Worm (Caenorhabditis elegans) whole organism, L3 larva: Measurements from ENCODE around the gene M04G7.1.

ENCODE experiments used
- ama-1 ChIP-seq: fragments of 150-350 bp; optimal IDR thresholded peaks from 2 replicates; lab custom pipeline; 2018
- nhr-12 ChIP-seq: fragments of 150-350 bp; optimal IDR thresholded peaks from 2 replicates; lab custom pipeline; 2014; ENCODE audit warnings: missing biosample characterization, missing genetic modification characterization

ce11 chrIV:467291-467690, 11.7 kb downstream of the M04G7.1 start:
- TF ChIP-seq nhr-12 (no peak), ama-1 (lab: Kevin White, UChicago) (no peak)
